Worm (Caenorhabditis elegans) whole organism, L4/young adult: ENCODE data around the gene cdh-1.

Experiments
- W03F9.2 ChIP-seq: fragments of 150-350 bp; optimal IDR thresholded peaks from 2 replicates; lab custom pipeline; 2014; ENCODE audit warnings: missing biosample characterization, missing genetic modification characterization
- dao-5 ChIP-seq: sonication (generic microtip); optimal IDR thresholded peaks from 2 replicates; lab custom pipeline; 2016; ENCODE audit warnings: missing genotype, missing genetic modification characterization, moderate library complexity, missing compliant biosample characterization

DNA sequence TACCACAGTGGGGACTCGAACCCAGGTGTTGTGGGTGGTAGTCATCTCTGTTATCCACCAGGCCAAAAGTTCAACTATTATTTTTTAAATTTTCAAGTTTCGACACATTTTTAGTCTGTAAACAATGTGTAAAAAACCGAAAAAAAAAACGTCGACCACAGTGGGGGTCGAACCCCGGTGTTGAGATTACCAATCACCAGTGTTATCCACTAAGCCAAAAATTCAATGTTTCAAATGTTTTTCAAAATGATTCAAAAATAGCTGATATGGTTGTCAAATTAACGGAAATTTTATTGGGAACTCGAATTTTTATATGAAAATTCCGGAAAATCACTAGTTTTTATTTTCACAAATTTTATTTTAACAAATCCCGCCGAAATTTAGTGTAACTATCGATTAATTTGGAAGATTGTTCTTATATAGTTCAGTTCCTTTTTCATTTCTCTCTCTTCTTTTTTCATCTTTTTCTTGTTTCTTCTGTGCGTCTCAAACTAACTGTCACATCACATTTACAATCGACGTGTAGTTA lies 37.5 kb upstream of the cdh-1 start:
- TF ChIP-seq W03F9.2 (tag; lab: Kevin White, UChicago) (no peak), dao-5 (no peak)
